Worm (Caenorhabditis elegans): Measurements from ENCODE around the gene Y42G9A.3.

- TF ChIP-seq F13C5.2 (tag; optimal IDR thresholded peaks at IDR 0.05) (no peak), tbx-37 (GFP tag; conservative IDR thresholded peaks at IDR 0.05) (no peak), flt-1 (GFP tag; IDR thresholded peaks at IDR 0.05) (no peak), B0310.2 (tag; optimal IDR thresholded peaks at IDR 0.05) (no peak), hnd-1 (tag; optimal IDR thresholded peaks at IDR 0.05) (no peak), aly-1 (tag; optimal IDR thresholded peaks at IDR 0.05) (no peak), hmg-4 (GFP tag; optimal IDR thresholded peaks at IDR 0.05) (no peak), ama-1 (optimal IDR thresholded peaks at IDR 0.05) (no peak)
Measured at ce11 chrIII:6147903-6148302, 1.8 kb downstream of the Y42G9A.3 start, which contains the start of gene Y42G9A.2.
